Worm (Caenorhabditis elegans): Measurements from ENCODE around the gene F54C4.4.
"Not testable (repeated sequence)": the region's sequence is repeated elsewhere in the genome, so short reads cannot be mapped to it uniquely, and the experiment has no call there.

F54C4.4 gene

ce11 chrIII:117857-118256, 30.7 kb upstream of the F54C4.4 start:
- TF ChIP-seq ets-7 (tag; optimal IDR thresholded peaks at IDR 0.05): no peak
- TF ChIP-seq ceh-36 (tag; optimal IDR thresholded peaks at IDR 0.05): peak; percentile 45

DNA sequence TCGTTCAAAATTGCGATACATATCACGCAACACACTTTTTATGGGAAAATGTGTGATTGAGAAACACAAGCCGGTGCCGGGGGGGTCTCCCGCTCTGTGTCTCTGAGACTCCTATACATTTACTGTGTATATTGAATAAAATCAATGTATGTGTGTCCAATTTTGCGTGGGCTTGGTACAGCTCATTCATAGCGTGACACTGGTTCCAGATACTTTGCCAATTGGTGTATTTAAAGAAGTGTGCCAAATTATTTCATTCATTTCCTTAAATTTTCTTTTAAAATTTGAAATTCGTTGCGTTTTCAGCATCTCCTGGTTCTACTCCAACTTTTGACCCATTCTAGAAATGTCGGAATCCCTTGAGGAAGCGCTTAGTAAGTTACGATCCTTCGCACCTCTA, 30.0 kb upstream of the F54C4.4 start, which contains the start of gene C29F9.5:
C29F9.5 (plus strand) TSS at position 301 of the 400 bp plus-strand sequence.
- TF ChIP-seq flt-1 (GFP tag; IDR thresholded peaks at IDR 0.05) (no peak), aly-1 (tag; optimal IDR thresholded peaks at IDR 0.05) (no peak), ceh-36 (tag; optimal IDR thresholded peaks at IDR 0.05) (no peak), tbx-11 (GFP tag; IDR thresholded peaks at IDR 0.05) (no peak), scrt-1 (GFP tag; IDR thresholded peaks at IDR 0.05) (no peak), tbx-37 (GFP tag; conservative IDR thresholded peaks at IDR 0.05) (no peak), B0310.2 (tag; optimal IDR thresholded peaks at IDR 0.05) (no peak), hmg-4 (GFP tag; optimal IDR thresholded peaks at IDR 0.05) (no peak), tra-4 (tag; optimal IDR thresholded peaks at IDR 0.05) (no peak), ama-1 (optimal IDR thresholded peaks at IDR 0.05) (no peak), ceh-13 (GFP tag; optimal IDR thresholded peaks at IDR 0.05) (no peak)

ce11 chrIII:114603-115002, 27.4 kb upstream of the F54C4.4 start, which contains the start of gene C29F9.6:
C29F9.6 (plus strand) TSS chrIII:114903.
- TF ChIP-seq tbx-11 (GFP tag; IDR thresholded peaks at IDR 0.05) (no peak), ceh-36 (tag; optimal IDR thresholded peaks at IDR 0.05) (no peak), hnd-1 (tag; optimal IDR thresholded peaks at IDR 0.05) (no peak)

- not testable (repeated sequence) for TF ChIP-seq B0310.2 (tag; optimal IDR thresholded peaks at IDR 0.05); F13C5.2 (tag; optimal IDR thresholded peaks at IDR 0.05); ceh-13 (GFP tag; optimal IDR thresholded peaks at IDR 0.05)
These were observed 11.6 kb upstream of the F54C4.4 start, which contains the start of gene C29F9.9 for ce11 chrIII:98822-99221. C29F9.9 (minus strand) TSS chrIII:98922.

- TF ChIP-seq tbx-11 (GFP tag; IDR thresholded peaks at IDR 0.05); tbx-37 (GFP tag; conservative IDR thresholded peaks at IDR 0.05); B0310.2 (tag; optimal IDR thresholded peaks at IDR 0.05): not testable (repeated sequence)
These were observed 9.8 kb upstream of the F54C4.4 start, which contains the start of gene C29F9.8 for ce11 chrIII:97018-97417. C29F9.8 (minus strand) TSS chrIII:97118.

- TF ChIP-seq tbx-37 (GFP tag; conservative IDR thresholded peaks at IDR 0.05) (no peak), hmg-4 (GFP tag; optimal IDR thresholded peaks at IDR 0.05) (no peak), hnd-1 (tag; optimal IDR thresholded peaks at IDR 0.05) (no peak), ceh-36 (tag; optimal IDR thresholded peaks at IDR 0.05) (no peak), ama-1 (optimal IDR thresholded peaks at IDR 0.05) (no peak), aly-1 (tag; optimal IDR thresholded peaks at IDR 0.05) (no peak)
These were observed 9.0 kb upstream of the F54C4.4 start for ce11 chrIII:96196-96595.

DNA sequence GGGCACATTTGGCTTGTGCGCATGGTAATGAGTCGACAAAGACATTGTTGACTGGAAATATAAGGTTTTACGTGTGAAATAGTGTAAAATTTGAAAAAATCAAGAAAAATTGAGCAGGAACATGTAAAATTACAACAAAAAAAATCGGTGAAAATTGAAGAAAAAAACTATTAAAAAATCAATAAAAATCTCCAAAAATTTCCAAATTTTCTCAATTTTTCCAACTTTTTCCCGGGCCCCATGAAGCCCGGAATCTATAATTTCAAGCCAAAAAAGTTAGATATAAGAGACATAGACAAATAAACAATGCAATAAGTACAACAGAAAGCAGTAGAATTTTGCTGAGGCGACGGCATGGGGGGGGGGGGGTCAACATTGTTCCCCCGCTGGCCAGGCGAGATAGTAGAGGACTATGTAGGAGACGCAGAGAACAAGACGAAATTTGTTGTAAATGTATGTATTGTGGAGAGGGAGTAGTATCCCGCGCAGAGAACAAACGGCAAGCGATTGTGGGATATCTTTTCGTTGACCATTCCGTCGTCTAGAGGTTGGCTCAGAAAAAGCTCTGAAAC, 7.7 kb upstream of the F54C4.4 start, which contains the start of gene pat-4:
pat-4 (minus strand) TSS at position 51 of the 572 bp plus-strand sequence.
- TF ChIP-seq hmg-4 (GFP tag; optimal IDR thresholded peaks at IDR 0.05) (peak; percentile 61), F13C5.2 (tag; optimal IDR thresholded peaks at IDR 0.05) (no peak)

ce11 chrIII:92247-92646, 5.1 kb upstream of the F54C4.4 start:
- TF ChIP-seq scrt-1 (GFP tag; IDR thresholded peaks at IDR 0.05): no peak
- TF ChIP-seq ceh-13 (GFP tag; optimal IDR thresholded peaks at IDR 0.05): no peak
- TF ChIP-seq F13C5.2 (tag; optimal IDR thresholded peaks at IDR 0.05): no peak
- TF ChIP-seq sea-1 (GFP tag; conservative IDR thresholded peaks at IDR 0.05): no peak
- TF ChIP-seq aly-1 (tag; optimal IDR thresholded peaks at IDR 0.05): no peak
- no peak for TF ChIP-seq flt-1 (GFP tag; IDR thresholded peaks at IDR 0.05)
- TF ChIP-seq pes-1 (GFP tag; IDR thresholded peaks at IDR 0.05): no peak
- TF ChIP-seq hnd-1 (tag; optimal IDR thresholded peaks at IDR 0.05): no peak

ce11 chrIII:89155-89554, 2.0 kb upstream of the F54C4.4 start:
- TF ChIP-seq hmg-4 (GFP tag; optimal IDR thresholded peaks at IDR 0.05) (no peak), hmbx-1 (tag; optimal IDR thresholded peaks at IDR 0.05) (peak; percentile 12), tbx-37 (GFP tag; conservative IDR thresholded peaks at IDR 0.05) (no peak), F13C5.2 (tag; optimal IDR thresholded peaks at IDR 0.05) (peak; percentile 52), hnd-1 (tag; optimal IDR thresholded peaks at IDR 0.05) (no peak), flt-1 (GFP tag; IDR thresholded peaks at IDR 0.05) (peak; percentile 67), ceh-36 (tag; optimal IDR thresholded peaks at IDR 0.05) (peak; percentile 66), pes-1 (GFP tag; IDR thresholded peaks at IDR 0.05) (peak; percentile 76), aly-1 (tag; optimal IDR thresholded peaks at IDR 0.05) (no peak), B0310.2 (tag; optimal IDR thresholded peaks at IDR 0.05) (no peak), tra-4 (tag; optimal IDR thresholded peaks at IDR 0.05) (peak; percentile 44), scrt-1 (GFP tag; IDR thresholded peaks at IDR 0.05) (no peak), sea-1 (GFP tag; conservative IDR thresholded peaks at IDR 0.05) (peak; percentile 76), ama-1 (optimal IDR thresholded peaks at IDR 0.05) (peak; percentile 4), tbx-11 (GFP tag; IDR thresholded peaks at IDR 0.05) (no peak), ets-7 (tag; optimal IDR thresholded peaks at IDR 0.05) (no peak), ceh-13 (GFP tag; optimal IDR thresholded peaks at IDR 0.05) (no peak)
